Fruit fly (Drosophila melanogaster): ENCODE data around the gene Rsf1.

DNA sequence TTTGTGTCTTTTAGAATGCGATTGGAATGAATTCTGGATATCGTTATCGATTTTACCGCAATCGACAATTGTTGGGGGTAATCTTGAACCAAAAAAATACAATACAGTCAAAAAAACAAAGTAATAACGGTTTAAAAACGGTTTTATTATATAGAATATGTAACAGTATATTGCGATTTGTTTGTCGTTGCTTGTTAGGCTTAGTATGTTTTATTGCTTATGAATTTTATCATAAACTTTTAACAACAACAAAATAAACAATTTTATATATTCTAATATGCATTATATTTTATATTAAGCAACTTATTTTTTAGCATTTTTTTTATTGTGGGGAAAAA, 36.4 kb upstream of the Rsf1 start, which contains the start of gene CYLD:
- peak; percentile 41; the same call in 1 of the 2 replicates for TF ChIP-seq seq (GFP tag; IDR thresholded peaks at IDR 0.05)
- TF ChIP-seq CG9876 (GFP tag; optimal IDR thresholded peaks at IDR 0.05) = no peak
- no peak for TF ChIP-seq gro (GFP tag; optimal IDR thresholded peaks at IDR 0.05)
- TF ChIP-seq CG11696 (GFP tag; IDR thresholded peaks at IDR 0.05) = peak; percentile 40; the same call in 1 of the 2 replicates
- TF ChIP-seq CG1832 (GFP tag; optimal IDR thresholded peaks at IDR 0.05) = no peak
- no peak for TF ChIP-seq zfh2 (GFP tag; optimal IDR thresholded peaks at IDR 0.05)
- no peak for TF ChIP-seq fru (optimal IDR thresholded peaks at IDR 0.05)
- no peak for TF ChIP-seq CG9817 (tag; optimal IDR thresholded peaks at IDR 0.05)
- TF ChIP-seq ash1 (GFP tag; optimal IDR thresholded peaks at IDR 0.05) = no peak
- TF ChIP-seq ATbp (GFP tag; optimal IDR thresholded peaks at IDR 0.05) = peak; percentile 7
- TF ChIP-seq mirr (GFP tag; optimal IDR thresholded peaks at IDR 0.05) = no peak
- no peak for TF ChIP-seq Lim3 (GFP tag; IDR thresholded peaks at IDR 0.05)
- TF ChIP-seq oc (tag; optimal IDR thresholded peaks at IDR 0.05) = no peak
- TF ChIP-seq Rx (GFP tag; IDR thresholded peaks at IDR 0.05) = no peak

Data from whole organism, embryonic.